Fruit fly (Drosophila melanogaster) whole organism, wandering third instar larva: ENCODE measurements around the gene Ndfip.

Experiments used
- Abd-B ChIP-seq: fragments of >200 bp; optimal IDR thresholded peaks from 2 replicates; lab custom pipeline; 2017; ENCODE audit warnings: missing biosample characterization, missing genetic modification characterization
- CG32264 ChIP-seq: fragments of 200-800 bp; sonication (Bioruptor generic); optimal IDR thresholded peaks from 2 replicates; lab custom pipeline; 2016; ENCODE audit warnings: missing biosample characterization, missing genetic modification characterization
- CrebA ChIP-seq: fragments of 200-800 bp; sonication (Bioruptor generic); optimal IDR thresholded peaks from 2 replicates; lab custom pipeline; 2016; ENCODE audit warnings: missing biosample characterization, mild to moderate bottlenecking, missing genetic modification characterization, borderline replicate concordance
- Dfd ChIP-seq: fragments of >200 bp; optimal IDR thresholded peaks from 2 replicates; lab custom pipeline; 2017; ENCODE audit warnings: missing biosample characterization, missing genetic modification characterization
- Dif ChIP-seq: fragments of 200-275, 200-300 bp; sonication (Bioruptor generic); optimal IDR thresholded peaks from 2 replicates; lab custom pipeline; 2018; ENCODE audit warnings: missing biosample characterization, missing genetic modification characterization; ENCODE audit not compliant: partially characterized antibody
- HLH106 ChIP-seq: fragments of 200-800 bp; optimal IDR thresholded peaks from 3 replicates; lab custom pipeline; 2019; ENCODE audit warnings: missing biosample characterization, mild to moderate bottlenecking, missing genetic modification characterization, moderate library complexity
- Hnf4 ChIP-seq: fragments of 200-800 bp; sonication (Bioruptor generic); optimal IDR thresholded peaks from 2 replicates; lab custom pipeline; 2016; ENCODE audit warnings: missing biosample characterization, mild to moderate bottlenecking, missing genetic modification characterization
- Hr78 ChIP-seq: fragments of >200 bp; optimal IDR thresholded peaks from 2 replicates; lab custom pipeline; 2017; ENCODE audit warnings: missing biosample characterization, missing genetic modification characterization
- Hr83 ChIP-seq: fragments of 200-300 bp; sonication (Bioruptor generic); optimal IDR thresholded peaks from 2 replicates; lab custom pipeline; 2016; ENCODE audit warnings: missing biosample characterization, mild to moderate bottlenecking, missing genetic modification characterization, moderate library complexity; ENCODE audit not compliant: poor library complexity, severe bottlenecking
- Jra ChIP-seq: sonication (Bioruptor generic); optimal IDR thresholded peaks from 2 replicates; lab custom pipeline; 2016; ENCODE audit warnings: missing biosample characterization, missing genetic modification characterization
- Mio ChIP-seq: sonication (Bioruptor generic); optimal IDR thresholded peaks from 2 replicates; lab custom pipeline; 2016; ENCODE audit warnings: missing biosample characterization, missing genetic modification characterization
- Myc ChIP-seq: fragments of >200 bp; optimal IDR thresholded peaks from 2 replicates; lab custom pipeline; 2017
- N ChIP-seq: fragments of >200 bp; optimal IDR thresholded peaks from 2 replicates; lab custom pipeline; 2018; ENCODE audit warnings: missing biosample characterization, missing external identifiers, missing genetic modification characterization
- OdsH ChIP-seq: fragments of 200-800 bp; sonication (Bioruptor generic); optimal IDR thresholded peaks from 2 replicates; lab custom pipeline; 2016; ENCODE audit warnings: missing biosample characterization, mild to moderate bottlenecking, missing genetic modification characterization
- Rel ChIP-seq, 2 experiments: fragments of 200-800 bp; sonication (Bioruptor generic) in 1 of 2; optimal IDR thresholded peaks; 2 replicates in 1 of 2; 3 replicates in 1 of 2; lab custom pipeline; 2016 to 2019; ENCODE audit warnings: mild to moderate bottlenecking in 2 of 2, missing biosample characterization in 2 of 2, missing genetic modification characterization in 2 of 2, moderate library complexity in 1 of 2
- Sp1 ChIP-seq: fragments of 200-800 bp; sonication (Bioruptor generic); optimal IDR thresholded peaks from 3 replicates; lab custom pipeline; 2019; ENCODE audit warnings: missing biosample characterization, mild to moderate bottlenecking, missing genetic modification characterization, moderate library complexity
- Vsx2 ChIP-seq: fragments of 200-300, 225-300 bp; sonication (Bioruptor generic); optimal IDR thresholded peaks from 2 replicates; lab custom pipeline; 2018; ENCODE audit warnings: missing biosample characterization, missing genetic modification characterization; ENCODE audit not compliant: partially characterized antibody
- br ChIP-seq: fragments of 200-800 bp; sonication (Bioruptor generic); optimal IDR thresholded peaks from 2 replicates; lab custom pipeline; 2016; ENCODE audit warnings: missing biosample characterization, missing genetic modification characterization
- brk ChIP-seq: fragments of 200-800 bp; sonication (Bioruptor generic); optimal IDR thresholded peaks from 2 replicates; lab custom pipeline; 2016; ENCODE audit warnings: missing biosample characterization, mild to moderate bottlenecking, missing genetic modification characterization
- dl ChIP-seq, 2 experiments: fragments of 175-275, 200-275 bp in 1 of 2; fragments of 200-275 bp in 1 of 2; sonication (Bioruptor generic); optimal IDR thresholded peaks; lab custom pipeline; 2018; ENCODE audit warnings: mild to moderate bottlenecking in 2 of 2, missing biosample characterization in 2 of 2, missing genetic modification characterization in 2 of 2, moderate library complexity in 2 of 2; ENCODE audit not compliant: partially characterized antibody in 2 of 2, insufficient read depth in 1 of 2
- dmrt93B ChIP-seq: fragments of 200-800 bp; sonication (Bioruptor generic); optimal IDR thresholded peaks from 2 replicates; lab custom pipeline; 2018; ENCODE audit warnings: missing biosample characterization, mild to moderate bottlenecking, missing genetic modification characterization
- dsf ChIP-seq: sonication (Bioruptor generic); optimal IDR thresholded peaks from 2 replicates; lab custom pipeline; 2016; ENCODE audit warnings: missing biosample characterization, missing genetic modification characterization, borderline replicate concordance
- ey ChIP-seq: fragments of 200-800 bp; sonication (Bioruptor generic); optimal IDR thresholded peaks from 2 replicates; lab custom pipeline; 2016; ENCODE audit warnings: missing biosample characterization, missing genetic modification characterization
- foxo ChIP-seq, 2 experiments: fragments of 200-800 bp; sonication (Bioruptor generic); optimal IDR thresholded peaks; 2 replicates in 1 of 2; 3 replicates in 1 of 2; lab custom pipeline; 2016 to 2017; ENCODE audit warnings: missing biosample characterization in 2 of 2, missing genetic modification characterization in 2 of 2
- fru ChIP-seq: fragments of 200-800 bp; sonication (Bioruptor generic); optimal IDR thresholded peaks from 3 replicates; lab custom pipeline; 2016; ENCODE audit warnings: missing biosample characterization, mild to moderate bottlenecking, missing genetic modification characterization
- h ChIP-seq: fragments of 200-800 bp; sonication (Bioruptor generic); optimal IDR thresholded peaks from 3 replicates; lab custom pipeline; 2016; ENCODE audit warnings: missing biosample characterization, mild to moderate bottlenecking, missing genetic modification characterization
- jim ChIP-seq: fragments of 175-275, 200-325 bp; sonication (Bioruptor generic); optimal IDR thresholded peaks from 2 replicates; lab custom pipeline; 2016; ENCODE audit warnings: missing biosample characterization, mild to moderate bottlenecking, missing genetic modification characterization
- lola ChIP-seq: fragments of >200 bp; optimal IDR thresholded peaks from 2 replicates; lab custom pipeline; 2017; ENCODE audit warnings: missing biosample characterization, missing genetic modification characterization
- pan ChIP-seq: fragments of >200 bp; optimal IDR thresholded peaks from 2 replicates; lab custom pipeline; 2017
- psq ChIP-seq: fragments of 200-800 bp; sonication (Bioruptor generic); optimal IDR thresholded peaks from 3 replicates; lab custom pipeline; 2017; ENCODE audit warnings: missing biosample characterization, mild to moderate bottlenecking, missing genetic modification characterization, moderate library complexity
- sv ChIP-seq: fragments of 200-800 bp; sonication (Bioruptor generic); optimal IDR thresholded peaks from 3 replicates; lab custom pipeline; 2016; ENCODE audit warnings: missing biosample characterization, missing genetic modification characterization
- tai ChIP-seq: sonication (Bioruptor generic); optimal IDR thresholded peaks from 2 replicates; lab custom pipeline; 2016; ENCODE audit warnings: missing biosample characterization, missing genetic modification characterization
- usp ChIP-seq: fragments of >200 bp; optimal IDR thresholded peaks from 2 replicates; lab custom pipeline; 2017; ENCODE audit warnings: missing biosample characterization, missing genetic modification characterization
- woc ChIP-seq: sonication (Bioruptor generic); optimal IDR thresholded peaks from 2 replicates; lab custom pipeline; 2016; ENCODE audit warnings: missing biosample characterization, mild to moderate bottlenecking, missing genetic modification characterization

Ndfip gene

DNA sequence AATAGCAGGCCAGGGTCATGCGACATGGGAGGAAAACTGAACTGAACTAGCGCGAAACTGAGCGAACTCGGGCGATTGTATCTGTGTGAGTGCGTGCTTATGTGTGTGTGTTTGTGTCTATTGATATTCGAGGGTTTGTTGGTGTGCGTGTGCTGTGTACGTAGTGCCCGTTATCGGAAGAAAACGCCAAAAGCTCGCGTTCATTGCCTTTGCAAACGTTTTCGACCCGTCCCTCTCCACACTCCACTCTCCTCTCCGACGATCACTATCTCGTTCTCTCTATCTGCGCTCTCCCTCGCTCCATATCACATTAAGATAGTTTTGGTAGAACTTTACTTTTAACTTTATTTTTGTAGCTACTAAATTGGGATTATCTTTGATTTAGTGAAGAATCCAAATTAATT, 37.2 kb downstream of the Ndfip start:
- TF ChIP-seq N (peak; percentile 10), Abd-B (GFP tag; lab: Kevin White, UChicago) (no peak), h (GFP tag; lab: Kevin White, UChicago) (peak; percentile 16)

DNA sequence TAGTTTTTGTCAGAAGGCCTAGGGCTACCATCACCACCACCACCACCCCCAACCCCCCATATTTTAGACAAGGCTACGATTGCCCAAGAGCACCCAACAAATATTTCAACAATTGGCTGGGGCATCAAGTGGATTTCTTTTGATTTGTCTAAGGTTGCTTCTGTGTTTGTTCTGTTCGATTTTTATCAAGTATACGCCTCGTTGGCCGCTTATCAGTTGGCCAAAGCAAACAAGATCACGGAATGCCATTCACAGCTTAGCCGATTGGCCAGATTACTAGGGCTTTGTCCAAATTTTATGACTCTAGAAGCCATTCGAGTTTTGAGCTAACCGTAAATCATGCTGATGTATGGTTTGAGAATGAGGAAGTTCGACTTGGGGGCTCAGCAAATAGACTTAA, 38.2 kb downstream of the Ndfip start:
- no peak for TF ChIP-seq sv (GFP tag; lab: Kevin White, UChicago)
- no peak for TF ChIP-seq tai
- no peak for TF ChIP-seq CG32264
- no peak for TF ChIP-seq fru (GFP tag; lab: Kevin White, UChicago)

DNA sequence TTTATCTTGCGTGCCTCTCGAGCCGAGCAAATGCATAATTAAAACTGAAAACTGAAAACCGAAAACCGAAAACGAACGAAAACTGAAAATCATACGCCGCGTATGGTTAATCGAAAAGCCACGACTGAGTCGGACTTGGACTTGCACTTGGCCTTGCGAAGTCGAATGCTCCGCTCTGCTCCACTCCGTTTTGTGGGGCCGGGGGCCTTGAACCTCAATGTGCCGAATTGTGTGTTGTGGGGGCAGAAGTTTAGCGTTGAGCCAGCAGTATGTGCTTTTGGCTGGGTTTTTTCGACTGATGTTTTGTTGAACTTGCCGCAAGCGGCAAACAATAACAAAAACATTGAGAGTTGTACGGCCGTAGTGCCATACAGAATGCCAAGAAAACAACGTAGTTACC, 38.8 kb downstream of the Ndfip start:
- TF ChIP-seq Dif (no peak), usp (GFP tag; lab: Kevin White, UChicago) (no peak), jim (GFP tag; lab: Kevin White, UChicago) (no peak), dmrt93B (GFP tag; lab: Kevin White, UChicago) (no peak), Abd-B (GFP tag; lab: Kevin White, UChicago) (no peak), Hr83 (GFP tag; lab: Kevin White, UChicago) (no peak), h (GFP tag; lab: Kevin White, UChicago) (no peak)

DNA sequence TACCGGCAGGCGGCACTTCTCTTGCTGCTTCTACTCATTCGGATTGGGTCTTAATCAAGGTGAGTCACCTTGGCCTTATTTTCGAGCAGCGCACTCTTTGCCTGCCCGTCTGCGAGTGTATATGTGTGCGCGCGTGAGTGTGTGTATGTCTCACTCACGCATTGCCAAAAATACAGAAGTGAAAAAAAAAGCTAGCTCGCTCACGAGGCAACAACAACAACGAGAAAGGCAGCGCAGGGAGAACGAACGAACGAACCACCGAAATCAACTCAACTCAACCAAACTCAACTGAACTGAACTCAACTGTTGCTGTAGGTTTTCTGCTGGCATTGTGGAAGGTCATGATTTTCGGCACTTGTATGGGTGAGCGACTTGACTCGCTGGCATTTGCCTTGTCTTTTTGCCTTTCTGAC, 40.1 kb downstream of the Ndfip start:
- TF ChIP-seq foxo (GFP tag; optimal IDR thresholded peaks at IDR 0.05; lab: Kevin White, UChicago) = no peak
- peak; percentile 74 for TF ChIP-seq Jra (GFP tag; lab: Kevin White, UChicago)
- TF ChIP-seq Rel (GFP tag; optimal IDR thresholded peaks at IDR 0.05; lab: Kevin White, UChicago) = no peak
- peak; percentile 26 for TF ChIP-seq Rel (tag; optimal IDR thresholded peaks at IDR 0.05; lab: Kevin White, UChicago)
- no peak for TF ChIP-seq pan
- peak; percentile 24 for TF ChIP-seq Hr83 (GFP tag; lab: Kevin White, UChicago)
- TF ChIP-seq dsf (GFP tag; lab: Kevin White, UChicago) = no peak
- peak; percentile 28 for TF ChIP-seq psq (GFP tag; lab: Kevin White, UChicago)
- peak; percentile 24 for TF ChIP-seq N
- TF ChIP-seq Sp1 = no peak
- TF ChIP-seq CrebA (GFP tag; lab: Kevin White, UChicago) = peak; percentile 54
- TF ChIP-seq, all 38 proteins: peak for 6

DNA sequence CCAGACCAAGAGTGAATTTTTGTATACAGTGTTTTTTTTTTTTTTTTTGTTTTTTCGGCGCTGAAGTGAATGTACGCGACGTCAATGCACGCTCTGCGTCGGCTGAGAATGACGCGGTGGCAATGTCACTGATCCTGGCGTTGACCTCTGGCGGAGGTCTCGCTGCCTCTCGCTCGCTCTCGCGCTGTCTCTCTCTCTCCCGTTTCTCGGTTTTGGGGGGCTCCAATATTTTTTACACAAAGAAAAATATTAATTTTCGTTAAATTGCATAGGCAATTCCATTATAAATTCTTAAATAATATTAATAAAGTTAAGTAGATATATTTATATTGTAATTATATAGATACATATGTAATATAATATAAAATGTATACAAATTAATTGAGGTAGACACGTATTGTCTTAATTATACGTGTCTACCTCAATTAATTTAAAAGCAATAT, 40.8 kb downstream of the Ndfip start:
- peak; percentile 16 for TF ChIP-seq dmrt93B (GFP tag; lab: Kevin White, UChicago)
- TF ChIP-seq Vsx2 (GFP tag; lab: Kevin White, UChicago) = no peak
- no peak for TF ChIP-seq Rel (GFP tag; optimal IDR thresholded peaks at IDR 0.05; lab: Kevin White, UChicago)
- peak; percentile 52 for TF ChIP-seq Rel (tag; optimal IDR thresholded peaks at IDR 0.05; lab: Kevin White, UChicago)
- peak; percentile 59 for TF ChIP-seq Sp1
- peak; percentile 2 for TF ChIP-seq psq (GFP tag; lab: Kevin White, UChicago)
- peak; percentile 67 for TF ChIP-seq jim (GFP tag; lab: Kevin White, UChicago)
- no peak for TF ChIP-seq br (GFP tag; lab: Kevin White, UChicago)
- TF ChIP-seq tai = peak; percentile 28
- peak in 1 of 2 experiments; percentile 32 for TF ChIP-seq foxo (GFP tag; optimal IDR thresholded peaks at IDR 0.05; lab: Kevin White, UChicago)
- TF ChIP-seq OdsH (GFP tag; lab: Kevin White, UChicago) = peak; percentile 1
- TF ChIP-seq HLH106 = peak; percentile 72
- no peak for TF ChIP-seq woc

DNA sequence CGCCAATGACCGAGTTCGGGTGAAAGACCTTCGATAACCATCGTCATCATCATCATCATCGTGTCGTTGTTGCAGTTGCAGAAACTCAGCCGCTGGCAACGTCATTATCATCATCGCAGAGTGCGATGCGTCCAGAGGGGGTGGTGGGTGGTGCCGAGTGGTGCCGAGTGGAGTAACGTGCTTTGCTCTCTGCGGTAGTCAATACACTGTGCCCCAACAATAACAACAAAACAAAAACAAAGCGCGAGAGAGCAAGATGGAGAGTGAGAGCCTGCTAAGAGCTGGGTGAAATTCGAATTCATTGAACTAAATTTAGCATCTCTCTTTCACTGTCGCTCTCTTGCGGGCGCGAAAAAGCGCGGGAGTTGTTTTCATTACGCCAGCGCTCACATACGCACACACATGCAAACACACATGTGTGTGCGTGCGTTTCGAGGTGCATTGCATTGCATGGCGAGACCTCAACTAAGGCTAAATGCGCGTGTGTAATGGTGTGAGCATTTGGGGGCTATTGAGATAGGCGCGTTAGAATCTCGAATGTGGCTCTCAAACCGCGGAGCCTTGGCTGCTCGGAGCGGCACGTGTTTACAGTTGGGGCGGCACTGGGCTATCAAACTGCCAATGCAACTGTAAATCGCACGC, 42.1 kb downstream of the Ndfip start:
- peak; percentile 85 for TF ChIP-seq Dif
- TF ChIP-seq pan = no peak
- no peak for TF ChIP-seq Abd-B (GFP tag; lab: Kevin White, UChicago)
- TF ChIP-seq psq (GFP tag; lab: Kevin White, UChicago) = no peak
- TF ChIP-seq dmrt93B (GFP tag; lab: Kevin White, UChicago) = no peak
- TF ChIP-seq lola (GFP tag; lab: Kevin White, UChicago) = peak; percentile 22
- TF ChIP-seq Dfd (GFP tag; lab: Kevin White, UChicago) = no peak
- peak; percentile 56 for TF ChIP-seq Jra (GFP tag; lab: Kevin White, UChicago)
- peak; percentile 54 for TF ChIP-seq N
- TF ChIP-seq dsf (GFP tag; lab: Kevin White, UChicago) = no peak
- TF ChIP-seq fru (GFP tag; lab: Kevin White, UChicago) = peak; percentile 36
- TF ChIP-seq Mio (GFP tag; lab: Kevin White, UChicago) = no peak
- no peak for TF ChIP-seq ey (GFP tag; lab: Kevin White, UChicago)
- TF ChIP-seq foxo (GFP tag; optimal IDR thresholded peaks at IDR 0.05; lab: Kevin White, UChicago) = no peak
- TF ChIP-seq Sp1 = peak; percentile 25
- peak; percentile 48 for TF ChIP-seq tai
- TF ChIP-seq HLH106 = no peak
- peak; percentile 84 for TF ChIP-seq Myc
- TF ChIP-seq CrebA (GFP tag; lab: Kevin White, UChicago) = peak; percentile 77
- TF ChIP-seq Hnf4 (GFP tag; lab: Kevin White, UChicago) = no peak
- no peak for TF ChIP-seq brk
- no peak for TF ChIP-seq h (GFP tag; lab: Kevin White, UChicago)
- TF ChIP-seq br (GFP tag; lab: Kevin White, UChicago) = no peak
- no peak for TF ChIP-seq Hr78
- TF ChIP-seq dl (GFP tag; optimal IDR thresholded peaks at IDR 0.05; lab: Kevin White, UChicago; ENCODE audit: insufficient read depth in 1 of 2, partially characterized antibody in 2 of 2) = peak; percentile 66 to 75
- peak; percentile 15 for TF ChIP-seq jim (GFP tag; lab: Kevin White, UChicago)
- no peak for TF ChIP-seq Vsx2 (GFP tag; lab: Kevin White, UChicago)
- TF ChIP-seq OdsH (GFP tag; lab: Kevin White, UChicago) = no peak
